Worm (Caenorhabditis elegans): ENCODE data around the gene M01H9.4.

- TF ChIP-seq unc-55 (GFP tag; optimal IDR thresholded peaks at IDR 0.05) (no peak), nhr-237 (tag; optimal IDR thresholded peaks at IDR 0.05) (no peak), egl-27 (tag; optimal IDR thresholded peaks at IDR 0.05) (no peak), unc-62 (GFP tag; optimal IDR thresholded peaks at IDR 0.05) (no peak), nhr-6 (tag; optimal IDR thresholded peaks at IDR 0.05) (no peak), skn-1 (tag; optimal IDR thresholded peaks at IDR 0.05) (no peak), R02D3.7 (tag; optimal IDR thresholded peaks at IDR 0.05) (no peak)
Measured at ce11 chrIV:4481298-4481697, 1.4 kb downstream of the M01H9.4 start.

Data from whole organism, L2 larva.